Fruit fly (Drosophila melanogaster): ENCODE data around the gene CG9630.

The CG9630 gene

dm6 chr3R:8224726-8225460 lies 44.8 kb downstream of the CG9630 start:
- TF ChIP-seq CG8159 (tag; optimal IDR thresholded peaks at IDR 0.05) (no peak), Pif1B (GFP tag; optimal IDR thresholded peaks at IDR 0.05) (no peak), CG32121 (GFP tag; IDR thresholded peaks at IDR 0.05) (no peak), CG8301 (tag; optimal IDR thresholded peaks at IDR 0.05) (no peak), CG12605 (GFP tag; IDR thresholded peaks at IDR 0.05) (no peak), EcR (GFP tag; optimal IDR thresholded peaks at IDR 0.05) (no peak), CG4496 (GFP tag; IDR thresholded peaks at IDR 0.05) (no peak)

DNA sequence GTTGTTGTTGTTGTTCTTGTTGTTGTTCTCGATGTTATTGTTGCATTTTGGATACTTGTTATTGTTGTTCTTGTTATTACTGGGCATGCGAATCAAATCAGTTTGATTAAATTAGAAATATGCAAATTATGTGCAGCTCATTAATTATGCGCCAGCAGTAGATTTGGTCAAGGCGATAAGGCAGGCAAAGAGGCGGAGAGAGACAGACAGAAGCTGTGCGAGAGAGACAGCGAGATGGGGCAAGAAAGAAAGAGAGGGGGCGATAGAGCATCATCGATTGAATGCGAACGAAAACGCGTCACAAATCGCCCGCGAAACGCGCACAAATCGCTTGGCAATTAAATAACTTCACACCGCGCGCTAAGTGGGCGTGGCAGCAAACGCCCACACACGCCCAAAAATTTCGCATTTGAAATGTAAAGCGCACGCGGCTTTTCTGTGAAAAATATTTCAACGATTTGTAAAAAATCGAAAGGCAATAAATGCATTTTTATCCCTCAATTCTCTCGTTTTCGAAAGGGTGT lies 46.6 kb downstream of the CG9630 start:
- TF ChIP-seq rn (GFP tag; IDR thresholded peaks at IDR 0.05) (no peak), CG10348 (GFP tag; IDR thresholded peaks at IDR 0.05) (no peak), CG32121 (GFP tag; IDR thresholded peaks at IDR 0.05) (no peak), CG17806 (tag; optimal IDR thresholded peaks at IDR 0.05) (no peak), Pif1A (GFP tag; optimal IDR thresholded peaks at IDR 0.05) (no peak)

- TF ChIP-seq gl (tag; optimal IDR thresholded peaks at IDR 0.05) (no peak), rn (GFP tag; IDR thresholded peaks at IDR 0.05) (no peak), CG9948 (tag; optimal IDR thresholded peaks at IDR 0.05) (no peak), CG10348 (GFP tag; IDR thresholded peaks at IDR 0.05) (no peak), CG4496 (GFP tag; IDR thresholded peaks at IDR 0.05) (no peak), CG15710 (tag; optimal IDR thresholded peaks at IDR 0.05) (no peak), Pif1A (GFP tag; optimal IDR thresholded peaks at IDR 0.05) (no peak), EcR (GFP tag; optimal IDR thresholded peaks at IDR 0.05) (no peak), CG34367 (tag; optimal IDR thresholded peaks at IDR 0.05) (no peak), CG8159 (tag; optimal IDR thresholded peaks at IDR 0.05) (no peak), CG17806 (tag; optimal IDR thresholded peaks at IDR 0.05) (no peak), Snoo (tag; optimal IDR thresholded peaks at IDR 0.05) (no peak), Pif1B (GFP tag; optimal IDR thresholded peaks at IDR 0.05) (no peak), CG8301 (tag; optimal IDR thresholded peaks at IDR 0.05) (no peak), fd96Ca (GFP tag; IDR thresholded peaks at IDR 0.05) (no peak), D1 (tag; optimal IDR thresholded peaks at IDR 0.05) (no peak), Ets98B (GFP tag; IDR thresholded peaks at IDR 0.05) (no peak), CG14655 (GFP tag; optimal IDR thresholded peaks at IDR 0.05) (no peak), CG13204 (GFP tag; optimal IDR thresholded peaks at IDR 0.05) (no peak), CG12605 (GFP tag; IDR thresholded peaks at IDR 0.05) (no peak)
Measured at dm6 chr3R:8219891-8220290, 49.8 kb downstream of the CG9630 start, which contains the start of gene CG18249. TSS of gene CG18249 (plus strand) at chr3R:8220146.
